Worm (Caenorhabditis elegans): Measurements from ENCODE around the gene Y45G5AM.7.

DNA sequence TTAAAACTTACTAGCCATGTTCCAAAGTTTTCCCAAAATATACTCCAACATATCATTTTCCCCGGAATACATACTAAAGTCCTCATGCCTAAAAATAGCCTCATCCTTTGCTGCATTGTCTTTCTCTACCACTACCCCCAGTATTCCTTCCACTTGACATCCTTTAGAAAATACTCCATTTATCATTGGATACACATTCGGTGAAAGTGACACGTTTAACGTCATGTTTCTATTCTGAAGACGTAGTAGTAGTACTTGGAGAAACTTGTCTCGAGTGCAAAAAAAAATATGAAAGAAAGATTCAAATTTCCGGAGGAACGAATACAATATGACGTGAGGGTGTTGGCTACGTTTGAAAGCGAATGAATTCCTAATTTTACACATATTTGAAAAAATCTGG lies 46.9 kb upstream of the Y45G5AM.7 start:
- TF ChIP-seq mep-1 (tag; optimal IDR thresholded peaks at IDR 0.05) (no peak), nhr-25 (tag; optimal IDR thresholded peaks at IDR 0.05; ENCODE audit: borderline replicate concordance, insufficient read depth) (no peak), nhr-102 (tag; optimal IDR thresholded peaks at IDR 0.05) (no peak), ama-1 (optimal IDR thresholded peaks at IDR 0.05) (no peak), lin-13 (GFP tag; optimal IDR thresholded peaks at IDR 0.05) (no peak), dpl-1 (GFP tag; optimal IDR thresholded peaks at IDR 0.05) (no peak)
